Fruit fly (Drosophila melanogaster) whole organism, embryonic: ENCODE data around the gene CG31898.

Experiments
- Atf-2 ChIP-seq: fragments of 200-800 bp; sonication (Bioruptor generic); optimal IDR thresholded peaks from 2 replicates; lab custom pipeline; 2016; ENCODE audit warnings: missing biosample characterization, missing genetic modification characterization
- Atf6 ChIP-seq: fragments of 200-800 bp; sonication (Bioruptor generic); IDR thresholded peaks from 2 replicates; pipeline ENCODE4 v1.3.6; 2022; ENCODE audit warnings: missing biosample characterization, missing genetic modification characterization
- C15 ChIP-seq: fragments of 200-800 bp; sonication (Bioruptor generic); IDR thresholded peaks from 3 replicates; pipeline ENCODE4 v1.3.6; 2022; ENCODE audit warnings: missing biosample characterization, missing genetic modification characterization
- CG12744 ChIP-seq: fragments of 200-800 bp; sonication (Bioruptor generic); optimal IDR thresholded peaks from 2 replicates; lab custom pipeline; 2016; ENCODE audit warnings: missing biosample characterization, missing genetic modification characterization
- CG13296 ChIP-seq: fragments of 200-800 bp; sonication (Bioruptor generic); optimal IDR thresholded peaks from 3 replicates; lab custom pipeline; 2018; ENCODE audit warnings: missing biosample characterization, mild to moderate bottlenecking, missing genetic modification characterization
- CG13624 ChIP-seq: fragments of 200-800 bp; sonication (Bioruptor generic); optimal IDR thresholded peaks from 2 replicates; lab custom pipeline; 2016; ENCODE audit warnings: missing biosample characterization, missing genetic modification characterization
- CG13775 ChIP-seq: fragments of 200-800 bp; sonication (Bioruptor generic); optimal IDR thresholded peaks from 3 replicates; lab custom pipeline; 2017; ENCODE audit warnings: missing biosample characterization, mild to moderate bottlenecking, missing genetic modification characterization
- CG13894 ChIP-seq: fragments of 200-800 bp; sonication (Bioruptor generic); optimal IDR thresholded peaks from 3 replicates; lab custom pipeline; 2018; ENCODE audit warnings: missing biosample characterization, mild to moderate bottlenecking, missing genetic modification characterization, moderate library complexity
- CG15601 ChIP-seq: fragments of 200-800 bp; sonication (Bioruptor generic); optimal IDR thresholded peaks from 3 replicates; lab custom pipeline; 2019; ENCODE audit warnings: missing biosample characterization, mild to moderate bottlenecking, missing genetic modification characterization, moderate library complexity
- CG17359 ChIP-seq: fragments of 200-800 bp; sonication (Bioruptor generic); optimal IDR thresholded peaks from 3 replicates; lab custom pipeline; 2018; ENCODE audit warnings: missing biosample characterization, mild to moderate bottlenecking, missing genetic modification characterization, moderate library complexity
- CG17568 ChIP-seq: fragments of 200-800 bp; sonication (Bioruptor generic); optimal IDR thresholded peaks from 2 replicates; lab custom pipeline; 2018; ENCODE audit warnings: missing biosample characterization, mild to moderate bottlenecking, missing genetic modification characterization, moderate library complexity
- CG17912 ChIP-seq: fragments of 200-800 bp; sonication (Bioruptor generic); optimal IDR thresholded peaks from 2 replicates; lab custom pipeline; 2018; ENCODE audit warnings: missing biosample characterization, mild to moderate bottlenecking, missing genetic modification characterization
- CG2678 ChIP-seq: fragments of 200-800 bp; sonication (Bioruptor generic); optimal IDR thresholded peaks from 3 replicates; lab custom pipeline; 2019; ENCODE audit warnings: missing biosample characterization, mild to moderate bottlenecking, missing genetic modification characterization, moderate library complexity
- CG31388 ChIP-seq: fragments of 200-800 bp; sonication (Bioruptor generic); optimal IDR thresholded peaks from 2 replicates; lab custom pipeline; 2016; ENCODE audit warnings: missing biosample characterization, missing genetic modification characterization
- CG32772 ChIP-seq: fragments of 200-800 bp; sonication (Bioruptor generic); IDR thresholded peaks from 2 replicates; pipeline ENCODE4 v1.3.6; 2022; ENCODE audit warnings: missing biosample characterization, missing genetic modification characterization
- CG34422 ChIP-seq: fragments of 200-800 bp; sonication (Bioruptor generic); IDR thresholded peaks from 3 replicates; pipeline ENCODE4 v1.3.6; 2022; ENCODE audit warnings: missing biosample characterization, missing genetic modification characterization
- CG7786 ChIP-seq: fragments of 200-800 bp; sonication (Bioruptor generic); optimal IDR thresholded peaks from 2 replicates; lab custom pipeline; 2016; ENCODE audit warnings: missing biosample characterization, missing genetic modification characterization
- CG8089 ChIP-seq: fragments of 200-800 bp; sonication (Bioruptor generic); optimal IDR thresholded peaks from 3 replicates; lab custom pipeline; 2016; ENCODE audit warnings: missing biosample characterization, missing genetic modification characterization
- CG8388 ChIP-seq: fragments of 200-800 bp; sonication (Bioruptor generic); optimal IDR thresholded peaks from 2 replicates; lab custom pipeline; 2019; ENCODE audit warnings: missing biosample characterization, mild to moderate bottlenecking, missing genetic modification characterization, moderate library complexity
- CHES-1-like ChIP-seq: fragments of 200-800 bp; sonication (Bioruptor generic); optimal IDR thresholded peaks from 2 replicates; lab custom pipeline; 2016; ENCODE audit warnings: missing biosample characterization, missing genetic modification characterization
- Camta ChIP-seq: fragments of 200-800 bp; sonication (Bioruptor generic); optimal IDR thresholded peaks from 2 replicates; lab custom pipeline; 2016; ENCODE audit warnings: missing biosample characterization, missing genetic modification characterization
- D19B ChIP-seq: fragments of 200-800 bp; sonication (Bioruptor generic); optimal IDR thresholded peaks from 2 replicates; lab custom pipeline; 2017; ENCODE audit warnings: missing biosample characterization, mild to moderate bottlenecking, missing genetic modification characterization
- E2f1 ChIP-seq: fragments of 200-800 bp; sonication (Bioruptor generic); IDR thresholded peaks from 2 replicates; pipeline ENCODE4 v1.3.6; 2022; ENCODE audit warnings: missing biosample characterization, missing genetic modification characterization
- ERR ChIP-seq: fragments of 200-800 bp; sonication (Bioruptor generic); optimal IDR thresholded peaks from 2 replicates; lab custom pipeline; 2016; ENCODE audit warnings: missing biosample characterization, missing genetic modification characterization
- Hand ChIP-seq: fragments of 200-800 bp; sonication (Bioruptor generic); optimal IDR thresholded peaks from 2 replicates; lab custom pipeline; 2017; ENCODE audit warnings: mild to moderate bottlenecking, missing biosample characterization, missing genetic modification reagents, missing genetic modification characterization
- Hey ChIP-seq: fragments of 200-800 bp; sonication (Bioruptor generic); optimal IDR thresholded peaks from 3 replicates; lab custom pipeline; 2018; ENCODE audit warnings: missing biosample characterization, mild to moderate bottlenecking, missing genetic modification characterization
- Lpt ChIP-seq: fragments of >200 bp; optimal IDR thresholded peaks from 2 replicates; lab custom pipeline; 2018; ENCODE audit warnings: missing biosample characterization, missing genetic modification characterization
- MBD-R2 ChIP-seq: fragments of 200-800 bp; sonication (Bioruptor generic); IDR thresholded peaks from 2 replicates; pipeline ENCODE4 v1.3.6; 2022; ENCODE audit warnings: missing biosample characterization, missing genetic modification characterization
- Mad ChIP-seq: fragments of 200-800 bp; sonication (Bioruptor generic); optimal IDR thresholded peaks from 2 replicates; lab custom pipeline; 2016; ENCODE audit warnings: missing biosample characterization, missing genetic modification characterization
- Max ChIP-seq: fragments of 200-800 bp; sonication (Bioruptor generic); optimal IDR thresholded peaks from 2 replicates; lab custom pipeline; 2016; ENCODE audit warnings: missing biosample characterization, mild to moderate bottlenecking, missing genetic modification characterization
- NfI ChIP-seq: fragments of 200-800 bp; sonication (Bioruptor generic); optimal IDR thresholded peaks from 3 replicates; lab custom pipeline; 2018; ENCODE audit warnings: missing biosample characterization, mild to moderate bottlenecking, missing genetic modification characterization, moderate library complexity
- Opbp ChIP-seq: fragments of 200-800 bp; sonication (Bioruptor generic); IDR thresholded peaks from 3 replicates; pipeline ENCODE4 v1.3.6; 2022; ENCODE audit warnings: missing biosample characterization, missing genetic modification characterization; ENCODE audit not compliant: partially characterized antibody
- Spps ChIP-seq: fragments of 200-800 bp; sonication (Bioruptor generic); optimal IDR thresholded peaks from 2 replicates; lab custom pipeline; 2018; ENCODE audit warnings: missing biosample characterization, mild to moderate bottlenecking, missing genetic modification characterization
- Sry-δ ChIP-seq: fragments of 200-800 bp; sonication (Bioruptor generic); optimal IDR thresholded peaks from 2 replicates; lab custom pipeline; 2016; ENCODE audit warnings: missing biosample characterization, missing genetic modification characterization
- ase ChIP-seq: fragments of 200-800 bp; sonication (Bioruptor generic); IDR thresholded peaks from 3 replicates; pipeline ENCODE4 v1.3.6; 2022; ENCODE audit warnings: missing biosample characterization, missing genetic modification characterization
- cg ChIP-seq: fragments of 200-800 bp; sonication (Bioruptor generic); optimal IDR thresholded peaks from 3 replicates; lab custom pipeline; 2019; ENCODE audit warnings: missing biosample characterization, mild to moderate bottlenecking, missing genetic modification characterization, moderate library complexity
- croc ChIP-seq: fragments of 200-800 bp; sonication (Bioruptor generic); conservative IDR thresholded peaks from 3 replicates; pipeline ENCODE4 v1.3.6; 2022; ENCODE audit warnings: missing biosample characterization, missing genetic modification characterization
- da ChIP-seq: fragments of 200-800 bp; sonication (Bioruptor generic); optimal IDR thresholded peaks from 2 replicates; lab custom pipeline; 2016; ENCODE audit warnings: missing biosample characterization, missing genetic modification characterization
- dm ChIP-seq: fragments of 200-800 bp; sonication (Bioruptor generic); optimal IDR thresholded peaks from 3 replicates; lab custom pipeline; 2016; ENCODE audit warnings: missing biosample characterization, missing genetic modification characterization
- dmrt11E ChIP-seq: fragments of 200-800 bp; sonication (Bioruptor generic); optimal IDR thresholded peaks from 3 replicates; lab custom pipeline; 2018; ENCODE audit warnings: missing biosample characterization, mild to moderate bottlenecking, missing genetic modification characterization, moderate library complexity
- exex ChIP-seq: fragments of 200-800 bp; sonication (Bioruptor generic); optimal IDR thresholded peaks from 4 replicates; lab custom pipeline; 2018; ENCODE audit warnings: missing biosample characterization, mild to moderate bottlenecking, missing genetic modification characterization, moderate library complexity
- fd96Cb ChIP-seq: fragments of 200-800 bp; sonication (Bioruptor generic); optimal IDR thresholded peaks from 2 replicates; lab custom pipeline; 2018; ENCODE audit warnings: missing biosample characterization, mild to moderate bottlenecking, missing genetic modification characterization, moderate library complexity
- grau ChIP-seq: fragments of 200-800 bp; optimal IDR thresholded peaks from 3 replicates; lab custom pipeline; 2019; ENCODE audit warnings: missing biosample characterization, mild to moderate bottlenecking, missing genetic modification characterization, moderate library complexity
- ken ChIP-seq: fragments of 200-800 bp; sonication (Bioruptor generic); IDR thresholded peaks from 3 replicates; pipeline ENCODE4 v1.3.6; 2022; ENCODE audit warnings: missing biosample characterization, missing genetic modification characterization
- kni ChIP-seq: fragments of 200-800 bp; sonication (Bioruptor generic); optimal IDR thresholded peaks from 3 replicates; lab custom pipeline; 2017; ENCODE audit warnings: mild to moderate bottlenecking, missing biosample characterization, missing genetic modification reagents, missing genetic modification characterization
- lab ChIP-seq: fragments of 200-800 bp; sonication (Bioruptor generic); optimal IDR thresholded peaks from 3 replicates; lab custom pipeline; 2017; ENCODE audit warnings: missing biosample characterization, missing genetic modification characterization, mild to moderate bottlenecking, moderate library complexity, missing genetic modification reagents
- pho ChIP-seq: fragments of 200-800 bp; sonication (Bioruptor generic); optimal IDR thresholded peaks from 2 replicates; lab custom pipeline; 2016; ENCODE audit warnings: missing biosample characterization, missing genetic modification characterization
- psq ChIP-seq: fragments of 200-800 bp; sonication (Bioruptor generic); optimal IDR thresholded peaks from 2 replicates; lab custom pipeline; 2017; ENCODE audit warnings: missing biosample characterization, missing genetic modification characterization
- pum ChIP-seq: fragments of 200-800 bp; sonication (Bioruptor generic); optimal IDR thresholded peaks from 2 replicates; lab custom pipeline; 2016; ENCODE audit warnings: missing biosample characterization, missing genetic modification characterization
- toy ChIP-seq: fragments of 200-800 bp; sonication (Bioruptor generic); IDR thresholded peaks from 2 replicates; pipeline ENCODE4 v1.3.6; 2022; ENCODE audit warnings: missing biosample characterization, missing genetic modification characterization
- unpg ChIP-seq: fragments of 200-800 bp; sonication (Bioruptor generic); optimal IDR thresholded peaks from 3 replicates; lab custom pipeline; 2018; ENCODE audit warnings: missing biosample characterization, mild to moderate bottlenecking, missing genetic modification characterization, moderate library complexity

The CG31898 gene

dm6 chr2L:8376717-8377116 is 23.5 kb upstream of the CG31898 start, which contains the start of the genes CG13390 and CG17294 (continued):
- TF ChIP-seq Opbp: peak; percentile 31; the same call in 1 of the 3 replicates
- TF ChIP-seq CG8089: peak; percentile 81
- no peak for TF ChIP-seq Lpt (GFP tag; lab: Kevin White, UChicago)
- TF ChIP-seq CG8388 (GFP tag; lab: Kevin White, UChicago): peak; percentile 99
- TF ChIP-seq C15: peak; percentile 99
- TF ChIP-seq D19B: peak; percentile 97
- peak; percentile 96 for TF ChIP-seq CG12744
- TF ChIP-seq grau (tag; lab: Kevin White, UChicago): peak; percentile 99
- peak; percentile 99 for TF ChIP-seq dmrt11E (tag; lab: Kevin White, UChicago)
- TF ChIP-seq lab (GFP tag; lab: Kevin White, UChicago): peak; percentile 100
- peak; percentile 97 for TF ChIP-seq psq (GFP tag; lab: Kevin White, UChicago)
- TF ChIP-seq CHES-1-like (GFP tag; lab: Kevin White, UChicago): peak; percentile 87
- peak; percentile 99 for TF ChIP-seq CG17912 (GFP tag; lab: Kevin White, UChicago)
- TF ChIP-seq CG13624 (GFP tag; lab: Kevin White, UChicago): peak; percentile 97
- TF ChIP-seq dm: peak; percentile 87
- peak; percentile 96 for TF ChIP-seq Mad (GFP tag; lab: Kevin White, UChicago)
- peak; percentile 100 for TF ChIP-seq CG32772 (GFP tag; lab: Robert Waterston, UW)
- peak; percentile 91 for TF ChIP-seq Atf-2 (GFP tag; lab: Kevin White, UChicago)
- peak; percentile 100 for TF ChIP-seq CG13296 (GFP tag; lab: Kevin White, UChicago)
- peak; percentile 100 for TF ChIP-seq E2f1 (GFP tag; lab: Robert Waterston, UW)
- peak; percentile 99 for TF ChIP-seq CG31388 (GFP tag; lab: Kevin White, UChicago)
- TF ChIP-seq ERR: peak; percentile 84
- TF ChIP-seq Hand (GFP tag; lab: Kevin White, UChicago): peak; percentile 99
- TF ChIP-seq ase (GFP tag; lab: Robert Waterston, UW): peak; percentile 99
- peak; percentile 99 for TF ChIP-seq croc (GFP tag; lab: Robert Waterston, UW)
- TF ChIP-seq Atf6: peak; percentile 100
- peak; percentile 96 for TF ChIP-seq Camta
- peak; percentile 99 for TF ChIP-seq CG15601 (tag; lab: Kevin White, UChicago)
- TF ChIP-seq NfI (GFP tag; lab: Kevin White, UChicago): peak; percentile 100
- peak; percentile 92 for TF ChIP-seq Hey
- peak; percentile 100 for TF ChIP-seq MBD-R2 (GFP tag; lab: Robert Waterston, UW)
- TF ChIP-seq CG17568 (GFP tag; lab: Kevin White, UChicago): peak; percentile 99
- peak; percentile 100 for TF ChIP-seq CG2678 (tag; lab: Kevin White, UChicago)
- TF ChIP-seq Spps (tag; lab: Kevin White, UChicago): peak; percentile 99
- TF ChIP-seq pum (GFP tag; lab: Kevin White, UChicago): peak; percentile 92
- TF ChIP-seq toy: peak; percentile 99
- TF ChIP-seq Max: peak; percentile 99
- peak; percentile 99 for TF ChIP-seq ken (GFP tag; lab: Robert Waterston, UW)
- peak; percentile 100 for TF ChIP-seq CG17359 (tag; lab: Kevin White, UChicago)
- peak; percentile 95 for TF ChIP-seq pho (GFP tag; lab: Kevin White, UChicago)
- TF ChIP-seq exex (tag; lab: Kevin White, UChicago): peak; percentile 98
- TF ChIP-seq CG13894: peak; percentile 100
- TF ChIP-seq da: peak; percentile 92
- TF ChIP-seq unpg (GFP tag; lab: Kevin White, UChicago): peak; percentile 100
- peak; percentile 63 for TF ChIP-seq Sry-δ (GFP tag; lab: Kevin White, UChicago)
- peak; percentile 97 for TF ChIP-seq kni (GFP tag; lab: Kevin White, UChicago)
- TF ChIP-seq cg: no peak
- peak; percentile 99 for TF ChIP-seq CG13775
- peak; percentile 100 for TF ChIP-seq fd96Cb (tag; lab: Kevin White, UChicago)
- peak; percentile 91 for TF ChIP-seq CG7786
- peak; percentile 100 for TF ChIP-seq CG34422 (GFP tag; lab: Robert Waterston, UW)
